Worm (Caenorhabditis elegans) whole organism, midembryonic: ENCODE data around the gene lpin-1.

ENCODE experiments used
- med-1 ChIP-seq: sonication (generic microtip); optimal IDR thresholded peaks from 2 replicates; lab custom pipeline; 2017; ENCODE audit warnings: missing genetic modification characterization, mild to moderate bottlenecking, missing compliant biosample characterization, antibody characterized with exemption, missing genetic modification reagents; ENCODE audit not compliant: insufficient read depth
- ztf-29 ChIP-seq: fragments of 200-800 bp; sonication (Bioruptor generic); IDR thresholded peaks from 2 replicates; pipeline ENCODE4 v1.3.6; 2022; ENCODE audit warnings: missing genetic modification reagents, missing genetic modification characterization, missing compliant biosample characterization

- TF ChIP-seq med-1 (GFP tag; lab: Kevin White, UChicago) = no peak
- no peak for TF ChIP-seq ztf-29
Measured at ce11 chrV:13659219-13659618, 5.3 kb upstream of the lpin-1 start.
